Worm (Caenorhabditis elegans) whole organism, early embryonic: Measurements from ENCODE around the gene C01G6.3.

Source experiments
- B0310.2 ChIP-seq: sonication (generic microtip); optimal IDR thresholded peaks from 2 replicates; lab custom pipeline; 2016; ENCODE audit warnings: mild to moderate bottlenecking, missing genetic modification characterization, missing compliant biosample characterization
- F13C5.2 ChIP-seq: sonication (generic microtip); optimal IDR thresholded peaks from 2 replicates; lab custom pipeline; 2017; ENCODE audit warnings: mild to moderate bottlenecking, missing genetic modification characterization, inconsistent platforms, missing compliant biosample characterization
- aly-1 ChIP-seq: sonication (generic microtip); optimal IDR thresholded peaks from 2 replicates; lab custom pipeline; 2016; ENCODE audit warnings: missing genetic modification characterization, missing compliant biosample characterization
- ama-1 ChIP-seq: fragments of 150-350 bp; optimal IDR thresholded peaks from 2 replicates; lab custom pipeline; 2014
- ceh-13 ChIP-seq: fragments of 200-800 bp; sonication (Bioruptor generic); optimal IDR thresholded peaks from 2 replicates; lab custom pipeline; 2018; ENCODE audit warnings: mild to moderate bottlenecking, missing genetic modification characterization, missing compliant biosample characterization
- ceh-36 ChIP-seq: sonication (generic microtip); optimal IDR thresholded peaks from 2 replicates; lab custom pipeline; 2016; ENCODE audit warnings: missing genetic modification characterization, inconsistent platforms, missing compliant biosample characterization
- ets-7 ChIP-seq: sonication (generic microtip); optimal IDR thresholded peaks from 2 replicates; lab custom pipeline; 2016; ENCODE audit warnings: missing genotype, missing genetic modification characterization, missing compliant biosample characterization
- flt-1 ChIP-seq: fragments of 200-800 bp; sonication (Bioruptor generic); IDR thresholded peaks from 2 replicates; pipeline ENCODE4 v1.3.6; 2022; ENCODE audit warnings: missing genetic modification characterization, missing compliant biosample characterization
- hmbx-1 ChIP-seq: sonication (generic microtip); optimal IDR thresholded peaks from 2 replicates; lab custom pipeline; 2016; ENCODE audit warnings: mild to moderate bottlenecking, missing genetic modification characterization, missing compliant biosample characterization
- hmg-4 ChIP-seq: fragments of 200-800 bp; sonication (Bioruptor generic); optimal IDR thresholded peaks from 2 replicates; lab custom pipeline; 2018; ENCODE audit warnings: mild to moderate bottlenecking, missing genetic modification characterization, missing compliant biosample characterization
- hnd-1 ChIP-seq: sonication (generic microtip); optimal IDR thresholded peaks from 2 replicates; lab custom pipeline; 2016; ENCODE audit warnings: missing genetic modification characterization, missing compliant biosample characterization
- pes-1 ChIP-seq: fragments of 200-800 bp; sonication (Bioruptor generic); IDR thresholded peaks from 2 replicates; pipeline ENCODE4 v1.3.6; 2022; ENCODE audit warnings: missing genetic modification reagents, missing genetic modification characterization, missing compliant biosample characterization
- scrt-1 ChIP-seq: fragments of 200-800 bp; sonication (Bioruptor generic); IDR thresholded peaks from 2 replicates; pipeline ENCODE4 v1.3.6; 2022; ENCODE audit warnings: missing genetic modification characterization, missing compliant biosample characterization
- sea-1 ChIP-seq: fragments of 200-800 bp; sonication (Bioruptor generic); conservative IDR thresholded peaks from 2 replicates; pipeline ENCODE4 v1.3.6; 2022; ENCODE audit warnings: missing genetic modification characterization, missing compliant biosample characterization
- tbx-11 ChIP-seq: fragments of 200-800 bp; sonication (Bioruptor generic); IDR thresholded peaks from 2 replicates; pipeline ENCODE4 v1.3.6; 2022; ENCODE audit warnings: missing genetic modification characterization, missing compliant biosample characterization
- tbx-37 ChIP-seq: fragments of 200-800 bp; sonication (Bioruptor generic); conservative IDR thresholded peaks from 2 replicates; pipeline ENCODE4 v1.3.6; 2022; ENCODE audit warnings: missing genetic modification reagents, missing genetic modification characterization, missing compliant biosample characterization
- tra-4 ChIP-seq: sonication (generic microtip); optimal IDR thresholded peaks from 2 replicates; lab custom pipeline; 2017; ENCODE audit warnings: missing genetic modification characterization, missing compliant biosample characterization

The C01G6.3 gene

DNA sequence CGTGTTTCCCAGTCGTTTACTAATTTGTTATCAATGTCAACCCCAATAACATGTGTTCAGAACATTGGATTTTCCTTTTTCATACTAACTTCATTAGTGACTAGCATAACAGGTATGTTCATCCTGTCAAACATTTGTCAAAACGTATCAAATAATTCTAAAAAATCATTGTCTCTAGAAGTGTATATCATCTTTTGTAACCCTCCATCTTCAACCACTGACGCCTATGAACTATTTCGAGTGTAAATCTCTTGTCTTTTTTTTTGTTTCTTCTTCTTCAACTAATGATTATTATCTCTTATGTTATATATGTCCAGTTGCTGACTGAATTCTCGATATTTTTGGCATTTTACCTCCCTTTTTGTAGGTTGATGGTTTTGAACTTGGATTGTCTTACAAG is 32.0 kb upstream of the C01G6.3 start:
- no peak for TF ChIP-seq B0310.2 (tag; lab: Kevin White, UChicago)
- TF ChIP-seq ceh-13 (GFP tag; lab: Kevin White, UChicago), result no peak
- TF ChIP-seq sea-1 (GFP tag; lab: Robert Waterston, UW), result no peak
- TF ChIP-seq scrt-1 (GFP tag; lab: Robert Waterston, UW), result no peak
- TF ChIP-seq hmg-4 (GFP tag; lab: Kevin White, UChicago), result no peak
- TF ChIP-seq tra-4, result no peak
- no peak for TF ChIP-seq pes-1 (GFP tag; lab: Robert Waterston, UW)
- no peak for TF ChIP-seq ets-7 (tag; lab: Kevin White, UChicago)
- TF ChIP-seq aly-1 (tag; lab: Kevin White, UChicago), result no peak
- TF ChIP-seq ceh-36 (tag; lab: Kevin White, UChicago), result no peak
- TF ChIP-seq hmbx-1 (tag; lab: Kevin White, UChicago), result no peak
- TF ChIP-seq tbx-37 (GFP tag; lab: Robert Waterston, UW), result no peak

ce11 chrII:9241610-9242009 is 28.1 kb upstream of the C01G6.3 start:
- TF ChIP-seq hmg-4 (GFP tag; lab: Kevin White, UChicago) (no peak), ets-7 (tag; lab: Kevin White, UChicago) (no peak), aly-1 (tag; lab: Kevin White, UChicago) (no peak), hnd-1 (tag; lab: Kevin White, UChicago) (no peak), ceh-36 (tag; lab: Kevin White, UChicago) (no peak), flt-1 (GFP tag; lab: Robert Waterston, UW) (no peak), sea-1 (GFP tag; lab: Robert Waterston, UW) (no peak)

DNA sequence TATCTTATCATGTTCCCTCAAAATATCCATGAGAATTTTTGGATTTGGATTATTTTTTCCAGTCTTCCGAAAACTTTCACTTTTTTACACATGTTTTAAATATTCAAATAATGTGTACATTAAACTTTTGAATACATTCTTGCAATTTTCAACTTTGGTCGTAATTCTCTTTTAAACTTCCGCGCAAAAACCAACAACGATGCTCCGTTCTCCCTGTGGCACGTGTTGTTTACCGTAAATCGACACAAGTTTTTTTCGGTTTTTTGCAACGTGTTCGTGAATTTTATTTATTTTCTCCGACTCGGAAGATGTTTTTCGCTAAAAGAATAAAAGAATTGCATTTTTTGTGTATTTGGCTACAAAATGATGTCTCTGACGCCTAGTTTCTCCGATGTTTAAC is 26.9 kb upstream of the C01G6.3 start:
- TF ChIP-seq ets-7 (tag; lab: Kevin White, UChicago) (no peak), F13C5.2 (peak; percentile 23)

DNA sequence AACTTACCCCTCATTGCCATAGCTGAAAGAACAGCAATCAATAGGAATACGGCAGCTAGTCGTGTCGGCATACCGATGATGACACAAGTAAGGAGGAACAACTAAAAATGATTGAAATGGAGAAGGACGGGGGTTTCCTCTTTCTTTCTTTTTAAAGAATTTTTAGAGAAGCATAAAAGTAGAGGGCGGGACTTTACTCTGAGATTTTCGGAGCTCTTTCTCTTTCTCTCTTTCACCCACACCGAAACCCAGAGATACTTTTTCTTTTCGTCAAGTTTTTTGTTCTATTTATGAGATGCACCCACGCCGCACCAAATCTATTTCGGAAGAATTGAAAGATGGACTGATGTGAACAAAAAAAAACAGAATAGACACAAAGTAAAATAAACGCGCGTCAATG is 23.0 kb upstream of the C01G6.3 start, which contains the start of gene T26C5.5:
Gene T26C5.5 (minus strand): TSS at position 101 of the 400 bp plus-strand sequence.
- TF ChIP-seq tra-4, result no peak
- no peak for TF ChIP-seq hnd-1 (tag; lab: Kevin White, UChicago)
- no peak for TF ChIP-seq ceh-13 (GFP tag; lab: Kevin White, UChicago)

DNA sequence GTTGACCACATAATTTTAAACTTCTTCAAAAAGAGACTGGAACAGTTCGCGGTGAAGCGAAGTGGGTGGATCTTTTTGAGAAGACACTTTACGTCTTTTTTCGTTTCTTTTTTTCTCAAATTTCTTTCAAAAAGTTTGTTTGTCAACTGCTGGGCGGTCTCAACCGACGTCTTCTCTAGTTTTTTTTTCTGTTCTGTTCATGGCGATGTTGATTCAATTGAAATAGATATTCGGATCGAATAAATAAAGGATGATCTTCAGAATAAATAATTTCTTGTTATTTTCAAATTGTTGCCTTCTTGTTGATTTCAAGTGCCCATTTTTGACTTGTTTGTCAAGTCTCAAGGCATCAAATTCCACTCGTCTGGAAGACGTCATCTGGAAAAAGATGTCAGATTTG is 19.3 kb upstream of the C01G6.3 start, which contains the start of gene T26C5.4:
Gene T26C5.4 (minus strand): TSS at position 101 of the 400 bp plus-strand sequence.
- TF ChIP-seq hnd-1 (tag; lab: Kevin White, UChicago) (no peak), aly-1 (tag; lab: Kevin White, UChicago) (no peak), tbx-11 (no peak), F13C5.2 (no peak), pes-1 (GFP tag; lab: Robert Waterston, UW) (no peak), scrt-1 (GFP tag; lab: Robert Waterston, UW) (no peak), flt-1 (GFP tag; lab: Robert Waterston, UW) (no peak), hmbx-1 (tag; lab: Kevin White, UChicago) (no peak), ceh-36 (tag; lab: Kevin White, UChicago) (no peak)

- TF ChIP-seq aly-1 (tag; lab: Kevin White, UChicago), result no peak
- no peak for TF ChIP-seq ama-1 (lab: Kevin White, UChicago)
- TF ChIP-seq ceh-13 (GFP tag; lab: Kevin White, UChicago), result no peak
- TF ChIP-seq tra-4, result no peak
- TF ChIP-seq scrt-1 (GFP tag; lab: Robert Waterston, UW), result no peak
- TF ChIP-seq sea-1 (GFP tag; lab: Robert Waterston, UW), result no peak
- no peak for TF ChIP-seq F13C5.2
- TF ChIP-seq tbx-11, result no peak
- no peak for TF ChIP-seq ceh-36 (tag; lab: Kevin White, UChicago)
Measured at ce11 chrII:9251529-9251928, 18.2 kb upstream of the C01G6.3 start.

DNA sequence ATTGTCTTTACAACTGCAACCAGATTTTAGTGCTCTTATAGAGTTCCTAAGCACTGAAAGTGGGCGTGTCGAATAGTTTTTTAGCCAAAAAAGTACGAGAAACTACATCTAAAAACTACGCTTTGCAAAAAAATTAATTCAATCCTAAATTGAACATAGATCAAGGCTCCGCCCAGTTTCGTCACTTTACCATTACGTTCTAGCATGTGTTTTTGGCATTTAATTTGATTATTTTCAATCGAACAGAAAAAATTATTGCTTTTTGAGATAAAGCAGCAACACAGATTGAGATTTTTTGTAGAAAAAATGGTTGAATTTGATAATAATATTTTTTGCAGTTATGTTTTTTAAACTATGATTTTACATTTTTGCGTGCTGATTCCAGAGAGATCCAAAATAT is 15.5 kb upstream of the C01G6.3 start, which contains the start of gene nlp-82:
Gene nlp-82 (minus strand): TSS at position 101 of the 400 bp plus-strand sequence.
- TF ChIP-seq ceh-13 (GFP tag; lab: Kevin White, UChicago) (no peak), tbx-37 (GFP tag; lab: Robert Waterston, UW) (no peak), tbx-11 (no peak), ama-1 (lab: Kevin White, UChicago) (no peak), pes-1 (GFP tag; lab: Robert Waterston, UW) (no peak), hnd-1 (tag; lab: Kevin White, UChicago) (no peak), aly-1 (tag; lab: Kevin White, UChicago) (no peak), ets-7 (tag; lab: Kevin White, UChicago) (no peak), B0310.2 (tag; lab: Kevin White, UChicago) (no peak), hmbx-1 (tag; lab: Kevin White, UChicago) (no peak), ceh-36 (tag; lab: Kevin White, UChicago) (no peak)

DNA sequence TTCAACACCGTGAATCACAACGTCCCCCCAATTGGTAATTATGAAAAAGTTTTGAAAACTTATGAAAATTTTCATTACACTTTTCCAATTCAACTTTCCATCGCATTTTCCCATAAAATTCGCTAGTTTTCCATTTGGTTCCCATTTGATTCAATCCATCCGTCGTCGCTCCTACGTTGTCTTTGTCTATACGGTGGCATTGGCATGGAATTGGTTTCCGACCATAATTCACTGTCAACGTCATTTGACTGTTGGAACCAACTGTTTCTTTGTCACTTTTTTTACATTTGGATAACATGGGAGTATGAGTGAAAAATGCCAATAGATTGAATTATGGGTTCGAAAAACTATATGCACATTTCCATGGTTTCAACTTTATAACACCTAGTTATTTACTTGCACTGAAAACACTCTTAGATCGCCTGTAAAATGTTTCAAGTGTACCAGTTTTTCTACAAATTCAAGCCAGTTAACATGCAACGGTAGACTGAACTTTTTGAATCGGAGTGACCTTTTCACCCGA is 11.6 kb upstream of the C01G6.3 start:
- TF ChIP-seq ets-7 (tag; lab: Kevin White, UChicago) (no peak), B0310.2 (tag; lab: Kevin White, UChicago) (peak; percentile 51), ama-1 (lab: Kevin White, UChicago) (peak; percentile 80), hmg-4 (GFP tag; lab: Kevin White, UChicago) (peak; percentile 35), tbx-37 (GFP tag; lab: Robert Waterston, UW) (no peak), hmbx-1 (tag; lab: Kevin White, UChicago) (no peak)
